Worm (Caenorhabditis elegans): ENCODE results near the gene rpn-13.

- TF ChIP-seq dpl-1 (GFP tag; optimal IDR thresholded peaks at IDR 0.05) (no peak), F26F4.8 (GFP tag; conservative IDR thresholded peaks at IDR 0.05) (no peak), ceh-28 (tag; optimal IDR thresholded peaks at IDR 0.05) (no peak), egl-27 (tag; optimal IDR thresholded peaks at IDR 0.05) (no peak), R02D3.7 (tag; optimal IDR thresholded peaks at IDR 0.05) (no peak), unc-39 (tag; optimal IDR thresholded peaks at IDR 0.05) (no peak)
Measured at ce11 chrIII:6324139-6324538, 17.6 kb downstream of the rpn-13 start, which contains the start of gene C56G2.5.
